Fruit fly (Drosophila melanogaster) whole organism, prepupa: Measurements from ENCODE around the gene VGlut.
A peak's percentile ranks its signal among the peaks of the same experiment; 100 is the strongest.

ENCODE experiments used
- Blimp-1 ChIP-seq: fragments of 200-800 bp; sonication (Bioruptor generic); optimal IDR thresholded peaks from 3 replicates; lab custom pipeline; 2017; ENCODE audit warnings: missing biosample characterization, missing genetic modification characterization, mild to moderate bottlenecking, moderate library complexity, missing genetic modification reagents
- CG10631 ChIP-seq: fragments of 200-800 bp; sonication (Bioruptor generic); optimal IDR thresholded peaks from 2 replicates; lab custom pipeline; 2016; ENCODE audit warnings: missing biosample characterization, missing genetic modification characterization
- CG10669 ChIP-seq: fragments of 200-800 bp; sonication (Bioruptor generic); optimal IDR thresholded peaks from 3 replicates; lab custom pipeline; 2018; ENCODE audit warnings: missing biosample characterization, mild to moderate bottlenecking, missing genetic modification characterization, moderate library complexity
- CG11294 ChIP-seq: fragments of 200-800 bp; sonication (Bioruptor generic); IDR thresholded peaks from 2 replicates; pipeline ENCODE4 v1.3.6; 2022; ENCODE audit warnings: missing biosample characterization, missing genetic modification characterization
- CG11762 ChIP-seq: fragments of 200-800 bp; sonication (Bioruptor generic); optimal IDR thresholded peaks from 3 replicates; lab custom pipeline; 2016; ENCODE audit warnings: missing biosample characterization, missing genetic modification characterization; ENCODE audit not compliant: insufficient read depth
- CG11902 ChIP-seq: fragments of 200-800 bp; sonication (Bioruptor generic); optimal IDR thresholded peaks from 3 replicates; lab custom pipeline; 2016; ENCODE audit warnings: missing biosample characterization, missing genetic modification characterization
- CG15336 ChIP-seq: fragments of 200-800 bp; sonication (Bioruptor generic); IDR thresholded peaks from 2 replicates; pipeline ENCODE4 v1.3.6; 2022; ENCODE audit warnings: missing biosample characterization, missing genetic modification characterization
- CG1621 ChIP-seq: fragments of 200-800 bp; sonication (Bioruptor generic); optimal IDR thresholded peaks from 3 replicates; lab custom pipeline; 2018; ENCODE audit warnings: missing biosample characterization, mild to moderate bottlenecking, missing genetic modification characterization
- CG16779 ChIP-seq: fragments of 200-800 bp; sonication (Bioruptor generic); optimal IDR thresholded peaks from 3 replicates; lab custom pipeline; 2017; ENCODE audit warnings: missing biosample characterization, mild to moderate bottlenecking, missing genetic modification characterization
- CG3032 ChIP-seq: fragments of 200-800 bp; optimal IDR thresholded peaks from 2 replicates; lab custom pipeline; 2019; ENCODE audit warnings: missing biosample characterization, mild to moderate bottlenecking, missing genetic modification characterization, moderate library complexity
- CG32006 ChIP-seq: fragments of 200-800 bp; sonication (Bioruptor generic); optimal IDR thresholded peaks from 3 replicates; lab custom pipeline; 2017; ENCODE audit warnings: missing biosample characterization, mild to moderate bottlenecking, missing genetic modification characterization
- CG34406 ChIP-seq: fragments of 200-800 bp; sonication (Bioruptor generic); optimal IDR thresholded peaks from 3 replicates; lab custom pipeline; 2016; ENCODE audit warnings: missing biosample characterization, missing genetic modification characterization
- CG3919 ChIP-seq: fragments of 200-800 bp; sonication (Bioruptor generic); optimal IDR thresholded peaks from 3 replicates; lab custom pipeline; 2016; ENCODE audit warnings: missing biosample characterization, missing genetic modification characterization
- CG6163 ChIP-seq: fragments of 200-800 bp; sonication (Bioruptor generic); IDR thresholded peaks from 3 replicates; pipeline ENCODE4 v1.3.6; 2022; ENCODE audit warnings: missing biosample characterization, missing genetic modification characterization
- CG6276 ChIP-seq: fragments of 200-800 bp; sonication (Bioruptor generic); optimal IDR thresholded peaks from 2 replicates; lab custom pipeline; 2017; ENCODE audit warnings: missing biosample characterization, mild to moderate bottlenecking, missing genetic modification characterization
- CG6792 ChIP-seq: fragments of 200-800 bp; sonication (Bioruptor generic); optimal IDR thresholded peaks from 3 replicates; lab custom pipeline; 2016; ENCODE audit warnings: missing biosample characterization, missing genetic modification characterization
- CG6808 ChIP-seq: fragments of 200-800 bp; sonication (Bioruptor generic); optimal IDR thresholded peaks from 3 replicates; lab custom pipeline; 2017; ENCODE audit warnings: missing biosample characterization, missing genetic modification characterization, mild to moderate bottlenecking, moderate library complexity, missing genetic modification reagents
- CG7368 ChIP-seq: fragments of 200-800 bp; sonication (Bioruptor generic); optimal IDR thresholded peaks from 3 replicates; lab custom pipeline; 2016; ENCODE audit warnings: missing biosample characterization, missing genetic modification characterization
- CG8119 ChIP-seq: fragments of 200-800 bp; sonication (Bioruptor generic); IDR thresholded peaks from 3 replicates; pipeline ENCODE4 v1.3.6; 2022; ENCODE audit warnings: missing biosample characterization, missing genetic modification characterization
- CG8319 ChIP-seq: fragments of 200-800 bp; sonication (Bioruptor generic); optimal IDR thresholded peaks from 3 replicates; lab custom pipeline; 2016; ENCODE audit warnings: missing biosample characterization, missing genetic modification characterization
- CG8632 ChIP-seq: fragments of 200-800 bp; sonication (Bioruptor generic); optimal IDR thresholded peaks from 3 replicates; lab custom pipeline; 2016; ENCODE audit warnings: missing biosample characterization, missing genetic modification characterization
- CG9139 ChIP-seq: fragments of 200-800 bp; sonication (Bioruptor generic); optimal IDR thresholded peaks from 3 replicates; lab custom pipeline; 2017; ENCODE audit warnings: missing biosample characterization, mild to moderate bottlenecking, missing genetic modification characterization
- Ets21C ChIP-seq: fragments of 200-800 bp; sonication (Bioruptor generic); optimal IDR thresholded peaks from 3 replicates; lab custom pipeline; 2016; ENCODE audit warnings: missing biosample characterization, missing genetic modification characterization
- Ets96B ChIP-seq: fragments of 200-800 bp; optimal IDR thresholded peaks from 2 replicates; lab custom pipeline; 2019; ENCODE audit warnings: missing biosample characterization, mild to moderate bottlenecking, missing genetic modification characterization, moderate library complexity
- Gug ChIP-seq: fragments of 200-800 bp; sonication (Bioruptor generic); IDR thresholded peaks from 2 replicates; pipeline ENCODE4 v1.3.6; 2022; ENCODE audit warnings: missing biosample characterization, missing genetic modification characterization
- Hr39 ChIP-seq: fragments of 200-800 bp; sonication (Bioruptor generic); optimal IDR thresholded peaks from 2 replicates; lab custom pipeline; 2016; ENCODE audit warnings: missing biosample characterization, missing genetic modification characterization
- Hr4 ChIP-seq: fragments of 200-800 bp; sonication (Bioruptor generic); optimal IDR thresholded peaks from 3 replicates; lab custom pipeline; 2016; ENCODE audit warnings: missing biosample characterization, missing genetic modification characterization
- Lpt ChIP-seq: fragments of 200-800 bp; sonication (Bioruptor generic); optimal IDR thresholded peaks from 3 replicates; lab custom pipeline; 2016; ENCODE audit warnings: missing biosample characterization, missing genetic modification characterization
- Met ChIP-seq: fragments of 200-800 bp; sonication (Bioruptor generic); optimal IDR thresholded peaks from 3 replicates; lab custom pipeline; 2016; ENCODE audit warnings: missing biosample characterization, missing genetic modification characterization
- OdsH ChIP-seq: fragments of 200-800 bp; sonication (Bioruptor generic); optimal IDR thresholded peaks from 3 replicates; lab custom pipeline; 2016; ENCODE audit warnings: missing biosample characterization, missing genetic modification characterization
- Smox ChIP-seq: fragments of 200-800 bp; sonication (Bioruptor generic); optimal IDR thresholded peaks from 3 replicates; lab custom pipeline; 2016; ENCODE audit warnings: missing biosample characterization, missing genetic modification characterization
- Sox102F ChIP-seq: fragments of 200-800 bp; sonication (Bioruptor generic); optimal IDR thresholded peaks from 2 replicates; lab custom pipeline; 2016; ENCODE audit warnings: missing biosample characterization, mild to moderate bottlenecking, missing genetic modification characterization
- Sox14 ChIP-seq: fragments of 200-800 bp; sonication (Bioruptor generic); optimal IDR thresholded peaks from 3 replicates; lab custom pipeline; 2016; ENCODE audit warnings: missing biosample characterization, missing genetic modification characterization
- Sox15 ChIP-seq: fragments of 200-800 bp; sonication (Bioruptor generic); optimal IDR thresholded peaks from 3 replicates; lab custom pipeline; 2016; ENCODE audit warnings: missing biosample characterization, missing genetic modification characterization
- achi ChIP-seq: fragments of 200-800 bp; sonication (Bioruptor generic); optimal IDR thresholded peaks from 3 replicates; lab custom pipeline; 2016; ENCODE audit warnings: missing biosample characterization, missing genetic modification characterization
- cyc ChIP-seq: fragments of 200-800 bp; sonication (Bioruptor generic); optimal IDR thresholded peaks from 3 replicates; lab custom pipeline; 2016; ENCODE audit warnings: missing biosample characterization, missing genetic modification characterization
- dac ChIP-seq: fragments of 200-800 bp; sonication (Bioruptor generic); optimal IDR thresholded peaks from 2 replicates; lab custom pipeline; 2017; ENCODE audit warnings: missing biosample characterization, mild to moderate bottlenecking, missing genetic modification characterization
- dsx ChIP-seq: fragments of 200-800 bp; optimal IDR thresholded peaks from 3 replicates; lab custom pipeline; 2019; ENCODE audit warnings: missing biosample characterization, mild to moderate bottlenecking, missing genetic modification characterization, moderate library complexity; ENCODE audit not compliant: poor library complexity, severe bottlenecking
- eg ChIP-seq: fragments of 200-800 bp; sonication (Bioruptor generic); IDR thresholded peaks from 3 replicates; pipeline ENCODE4 v1.3.6; 2022; ENCODE audit warnings: missing biosample characterization, missing genetic modification characterization
- esn ChIP-seq: fragments of 200-800 bp; sonication (Bioruptor generic); optimal IDR thresholded peaks from 2 replicates; lab custom pipeline; 2016; ENCODE audit warnings: missing biosample characterization, mild to moderate bottlenecking, missing genetic modification characterization, moderate library complexity
- fd59A ChIP-seq: fragments of 200-800 bp; sonication (Bioruptor generic); optimal IDR thresholded peaks from 2 replicates; lab custom pipeline; 2017; ENCODE audit warnings: missing biosample characterization, mild to moderate bottlenecking, missing genetic modification characterization, missing genetic modification reagents
- fd85E ChIP-seq: fragments of 200-800 bp; sonication (Bioruptor generic); optimal IDR thresholded peaks from 3 replicates; lab custom pipeline; 2016; ENCODE audit warnings: missing biosample characterization, missing genetic modification characterization
- fkh ChIP-seq: fragments of 200-800 bp; sonication (Bioruptor generic); optimal IDR thresholded peaks from 3 replicates; lab custom pipeline; 2017; ENCODE audit warnings: missing biosample characterization, mild to moderate bottlenecking, missing genetic modification characterization, moderate library complexity
- net ChIP-seq: fragments of 200-800 bp; sonication (Bioruptor generic); optimal IDR thresholded peaks from 3 replicates; lab custom pipeline; 2016; ENCODE audit warnings: missing biosample characterization, missing genetic modification characterization
- pdm3 ChIP-seq: fragments of 200-800 bp; sonication (Bioruptor generic); optimal IDR thresholded peaks from 3 replicates; lab custom pipeline; 2016; ENCODE audit warnings: missing biosample characterization, missing genetic modification characterization
- salr ChIP-seq, 2 experiments: fragments of 200-800 bp; sonication (Bioruptor generic); optimal IDR thresholded peaks; 3 replicates each; lab custom pipeline; 2016 to 2018; ENCODE audit warnings: missing biosample characterization in 2 of 2, missing genetic modification characterization in 2 of 2, mild to moderate bottlenecking in 1 of 2
- spab ChIP-seq: fragments of 200-800 bp; sonication (Bioruptor generic); optimal IDR thresholded peaks from 2 replicates; lab custom pipeline; 2017; ENCODE audit warnings: missing biosample characterization, mild to moderate bottlenecking, missing genetic modification characterization, missing genetic modification reagents
- ss ChIP-seq, 2 experiments: fragments of 200-800 bp; sonication (Bioruptor generic); optimal IDR thresholded peaks; 2 replicates in 1 of 2; 3 replicates in 1 of 2; lab custom pipeline; 2017 to 2018; ENCODE audit warnings: mild to moderate bottlenecking in 2 of 2, missing biosample characterization in 2 of 2, missing genetic modification characterization in 2 of 2, moderate library complexity in 1 of 2
- vri ChIP-seq: fragments of 200-800 bp; sonication (Bioruptor generic); optimal IDR thresholded peaks from 3 replicates; lab custom pipeline; 2016; ENCODE audit warnings: missing biosample characterization, mild to moderate bottlenecking, missing genetic modification characterization

The VGlut gene

DNA sequence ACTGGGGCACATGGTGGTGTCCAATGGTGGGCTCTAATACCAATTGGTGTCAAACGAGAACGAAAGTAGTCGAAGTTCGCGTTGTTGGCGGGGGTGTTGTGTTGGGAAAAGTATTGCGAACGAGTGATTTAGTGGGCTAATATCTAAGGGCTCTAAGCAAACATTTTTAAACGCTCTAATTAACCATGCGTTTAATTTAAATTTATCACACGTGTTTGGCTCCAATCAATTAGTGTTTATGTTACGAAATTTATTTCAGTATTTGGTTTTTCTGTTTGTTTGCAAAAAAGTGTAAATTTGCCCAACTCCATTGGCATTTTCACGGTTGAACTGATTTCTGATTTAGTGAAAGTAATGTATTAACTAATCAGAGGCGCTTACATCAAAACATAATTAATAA lies 19.8 kb downstream of the VGlut start, which contains the start of gene CG34447:
Gene CG34447, minus strand, starts transcription at position 101 of the 400 bp plus-strand sequence.
- TF ChIP-seq net (GFP tag; lab: Kevin White, UChicago) (no peak), CG3032 (tag; lab: Kevin White, UChicago) (no peak), Blimp-1 (no peak), CG10669 (GFP tag; lab: Kevin White, UChicago) (no peak), salr (GFP tag; optimal IDR thresholded peaks at IDR 0.05; lab: Kevin White, UChicago) (no peak), Hr39 (GFP tag; lab: Kevin White, UChicago) (no peak), Met (GFP tag; lab: Kevin White, UChicago) (no peak), OdsH (GFP tag; lab: Kevin White, UChicago) (no peak)

DNA sequence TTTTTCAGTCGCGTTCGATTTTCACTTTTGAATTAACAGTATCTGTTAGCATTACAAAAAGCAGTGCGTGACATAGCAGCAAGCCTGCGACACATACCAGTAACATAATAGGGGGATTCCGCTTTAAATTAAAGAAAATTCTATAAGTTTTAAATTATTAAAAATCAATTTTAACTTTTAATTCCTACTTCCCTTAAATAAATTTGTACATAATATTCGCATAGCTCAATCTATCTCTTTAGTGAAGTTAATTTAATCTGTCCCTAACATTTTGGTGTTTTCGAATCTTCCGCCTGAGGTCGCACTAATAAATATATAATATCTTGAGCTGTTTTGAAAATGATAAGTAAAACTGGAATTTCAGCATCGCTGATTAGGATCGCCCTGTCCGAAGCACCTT lies 20.4 kb downstream of the VGlut start, which contains the start of gene CG9886:
Gene CG9886, plus strand, starts transcription at position 341 of the 400 bp plus-strand sequence.
- peak; percentile 36 for TF ChIP-seq Sox102F (GFP tag; lab: Kevin White, UChicago)
- no peak for TF ChIP-seq CG6808 (GFP tag; lab: Kevin White, UChicago)
- peak; percentile 22 for TF ChIP-seq net (GFP tag; lab: Kevin White, UChicago)
- TF ChIP-seq CG16779 (tag; lab: Kevin White, UChicago) = no peak
- TF ChIP-seq fd85E = no peak
- no peak for TF ChIP-seq fkh
- TF ChIP-seq CG11294 (GFP tag; lab: Robert Waterston, UW) = no peak
- 0 out of 3 replicates have a peak, but pooled peaks have one; percentile 11 for TF ChIP-seq CG6163 (GFP tag; lab: Robert Waterston, UW)
- peak; percentile 37 for TF ChIP-seq vri (GFP tag; lab: Kevin White, UChicago)
- no peak for TF ChIP-seq Sox15
- no peak for TF ChIP-seq CG1621 (tag; lab: Kevin White, UChicago)
- TF ChIP-seq Smox = peak; percentile 62
- TF ChIP-seq CG8119 (GFP tag; lab: Robert Waterston, UW) = peak; percentile 47; the same call in 2 of the 3 replicates
- no peak for TF ChIP-seq spab
- peak; percentile 58 for TF ChIP-seq Ets96B
- no peak for TF ChIP-seq dac (GFP tag; lab: Kevin White, UChicago)
- peak; percentile 3 for TF ChIP-seq Lpt (GFP tag; lab: Kevin White, UChicago)
- TF ChIP-seq CG10631 (GFP tag; lab: Kevin White, UChicago) = peak; percentile 43
- TF ChIP-seq CG8319 (GFP tag; lab: Kevin White, UChicago) = no peak
- peak; percentile 29 for TF ChIP-seq Met (GFP tag; lab: Kevin White, UChicago)
- TF ChIP-seq ss (GFP tag; optimal IDR thresholded peaks at IDR 0.05; lab: Kevin White, UChicago) = no peak
- peak; percentile 60 for TF ChIP-seq pdm3 (GFP tag; lab: Kevin White, UChicago)
- peak; percentile 50 for TF ChIP-seq CG32006 (GFP tag; lab: Kevin White, UChicago)
- TF ChIP-seq CG3919 (GFP tag; lab: Kevin White, UChicago) = peak; percentile 41
- TF ChIP-seq CG15336 (GFP tag; lab: Robert Waterston, UW) = peak; percentile 60
- TF ChIP-seq fd59A (GFP tag; lab: Kevin White, UChicago) = no peak
- TF ChIP-seq CG6792 = peak; percentile 39
- no peak for TF ChIP-seq dsx (GFP tag; lab: Kevin White, UChicago)
- peak; percentile 49 for TF ChIP-seq CG34406 (GFP tag; lab: Kevin White, UChicago)
- peak; percentile 67 for TF ChIP-seq esn (GFP tag; lab: Kevin White, UChicago)
- no peak for TF ChIP-seq Gug (GFP tag; lab: Robert Waterston, UW)
- no peak for TF ChIP-seq CG9139 (GFP tag; lab: Kevin White, UChicago)
- no peak for TF ChIP-seq CG6276 (GFP tag; lab: Kevin White, UChicago)
- TF ChIP-seq CG3032 (tag; lab: Kevin White, UChicago) = peak; percentile 73
- TF ChIP-seq Ets21C = peak; percentile 7
- TF ChIP-seq CG11902 (GFP tag; lab: Kevin White, UChicago) = no peak
- TF ChIP-seq achi = peak; percentile 45
- TF ChIP-seq cyc = peak; percentile 42
- no peak for TF ChIP-seq CG11762
- TF ChIP-seq Hr39 (GFP tag; lab: Kevin White, UChicago) = peak; percentile 34
- TF ChIP-seq eg (GFP tag; lab: Robert Waterston, UW) = peak; percentile 63
- TF ChIP-seq salr (GFP tag; optimal IDR thresholded peaks at IDR 0.05; lab: Kevin White, UChicago) = peak in 1 of 2 experiments; percentile 25
- no peak for TF ChIP-seq CG7368
- TF ChIP-seq CG8632 (GFP tag; lab: Kevin White, UChicago) = peak; percentile 33
- peak; percentile 44 for TF ChIP-seq Hr4 (GFP tag; lab: Kevin White, UChicago)
- peak; percentile 34 for TF ChIP-seq Sox14
